Worm (Caenorhabditis elegans) whole organism, young adult: ENCODE measurements around the gene srw-1.
"Not testable (repeated sequence)": the region's sequence is repeated elsewhere in the genome, so short reads cannot be mapped to it uniquely, and the experiment has no call there.

Experiments
- B0019.2 ChIP-seq: fragments of 200-800 bp; sonication (Bioruptor generic); conservative IDR thresholded peaks from 2 replicates; pipeline ENCODE4 v1.3.6; 2022; ENCODE audit warnings: missing genetic modification reagents, missing genetic modification characterization, missing compliant biosample characterization
- F23B12.7 ChIP-seq: sonication (generic microtip); optimal IDR thresholded peaks from 2 replicates; lab custom pipeline; 2017; ENCODE audit warnings: missing genetic modification characterization, mild to moderate bottlenecking, missing compliant biosample characterization, antibody characterized with exemption, moderate library complexity; ENCODE audit not compliant: insufficient read depth
- F33H1.4 ChIP-seq: fragments of 200-800 bp; sonication (Bioruptor generic); IDR thresholded peaks from 2 replicates; pipeline ENCODE4 v1.3.6; 2022; ENCODE audit warnings: missing genetic modification reagents, missing genetic modification characterization, missing compliant biosample characterization
- F39B2.1 ChIP-seq: fragments of 200-800 bp; sonication (Bioruptor generic); IDR thresholded peaks from 2 replicates; pipeline ENCODE4 v1.3.6; 2022; ENCODE audit warnings: missing genetic modification reagents, missing genetic modification characterization, missing compliant biosample characterization
- T07F8.4 ChIP-seq: sonication (generic microtip); optimal IDR thresholded peaks from 2 replicates; lab custom pipeline; 2016; ENCODE audit warnings: mild to moderate bottlenecking, missing genetic modification characterization, moderate library complexity, missing compliant biosample characterization
- T26A5.8 ChIP-seq: sonication (generic microtip); optimal IDR thresholded peaks from 2 replicates; lab custom pipeline; 2016; ENCODE audit warnings: missing genetic modification characterization, missing compliant biosample characterization
- Y53F4B.3 ChIP-seq: fragments of 200-800 bp; sonication (Bioruptor generic); IDR thresholded peaks from 2 replicates; pipeline ENCODE4 v1.3.6; 2022; ENCODE audit warnings: missing genetic modification reagents, missing genetic modification characterization, missing compliant biosample characterization
- Y79H2A.3 ChIP-seq: fragments of 200-800 bp; sonication (Bioruptor generic); conservative IDR thresholded peaks from 2 replicates; pipeline ENCODE4 v1.3.6; 2022; ENCODE audit warnings: missing genetic modification reagents, missing genetic modification characterization, missing compliant biosample characterization
- akir-1 ChIP-seq: fragments of 200-800 bp; sonication (Bioruptor generic); optimal IDR thresholded peaks from 2 replicates; lab custom pipeline; 2018; ENCODE audit warnings: mild to moderate bottlenecking, missing genetic modification characterization, moderate library complexity, missing compliant biosample characterization
- athp-1 ChIP-seq: sonication (generic microtip); optimal IDR thresholded peaks from 2 replicates; lab custom pipeline; 2017; ENCODE audit warnings: mild to moderate bottlenecking, missing genetic modification characterization, missing compliant biosample characterization
- cebp-2 ChIP-seq: fragments of 200-800 bp; sonication (Bioruptor generic); IDR thresholded peaks from 2 replicates; pipeline ENCODE4 v1.3.6; 2022; ENCODE audit warnings: missing genetic modification characterization, missing compliant biosample characterization
- ceh-100 ChIP-seq: fragments of 200-800 bp; sonication (Bioruptor generic); IDR thresholded peaks from 2 replicates; pipeline ENCODE4 v1.3.6; 2022; ENCODE audit warnings: missing genetic modification reagents, missing genetic modification characterization, missing compliant biosample characterization
- dpff-1 ChIP-seq: sonication (generic microtip); optimal IDR thresholded peaks from 2 replicates; lab custom pipeline; 2017; ENCODE audit warnings: mild to moderate bottlenecking, missing genetic modification characterization, missing compliant biosample characterization
- ets-4 ChIP-seq: fragments of 200-800 bp; sonication (Bioruptor generic); optimal IDR thresholded peaks from 2 replicates; lab custom pipeline; 2018; ENCODE audit warnings: mild to moderate bottlenecking, missing genetic modification characterization, missing compliant biosample characterization
- hlh-26 ChIP-seq: fragments of 200-800 bp; sonication (Bioruptor generic); conservative IDR thresholded peaks from 2 replicates; pipeline ENCODE4 v1.3.6; 2022; ENCODE audit warnings: missing genetic modification reagents, missing genetic modification characterization, missing compliant biosample characterization
- hmg-20 ChIP-seq: fragments of 200-800 bp; sonication (Bioruptor generic); IDR thresholded peaks from 2 replicates; pipeline ENCODE4 v1.3.6; 2022; ENCODE audit warnings: missing genetic modification reagents, missing genetic modification characterization, missing compliant biosample characterization
- hsf-1 ChIP-seq: fragments of 200-800 bp; sonication (Bioruptor generic); IDR thresholded peaks from 2 replicates; pipeline ENCODE4 v1.3.6; 2022; ENCODE audit warnings: missing genetic modification reagents, missing genetic modification characterization, missing compliant biosample characterization
- let-526 ChIP-seq: fragments of 200-800 bp; sonication (Bioruptor generic); IDR thresholded peaks from 2 replicates; pipeline ENCODE4 v1.3.6; 2022; ENCODE audit warnings: missing genetic modification reagents, missing genetic modification characterization, missing compliant biosample characterization
- lir-1 ChIP-seq: fragments of 200-800 bp; sonication (Bioruptor generic); conservative IDR thresholded peaks from 2 replicates; pipeline ENCODE4 v1.3.6; 2022; ENCODE audit warnings: missing genetic modification reagents, missing genetic modification characterization, missing compliant biosample characterization
- madf-3 ChIP-seq: fragments of 200-800 bp; sonication (Bioruptor generic); IDR thresholded peaks from 2 replicates; pipeline ENCODE4 v1.3.6; 2022; ENCODE audit warnings: missing genetic modification reagents, missing genetic modification characterization, missing compliant biosample characterization
- mcd-1 ChIP-seq: fragments of 200-800 bp; sonication (Bioruptor generic); IDR thresholded peaks from 2 replicates; pipeline ENCODE4 v1.3.6; 2022; ENCODE audit warnings: missing genetic modification reagents, missing genetic modification characterization, missing compliant biosample characterization
- nfya-1 ChIP-seq: sonication (generic microtip); optimal IDR thresholded peaks from 2 replicates; lab custom pipeline; 2017; ENCODE audit warnings: antibody characterized with exemption, missing compliant biosample characterization, missing genetic modification characterization, borderline replicate concordance; ENCODE audit not compliant: insufficient read depth
- rcor-1 ChIP-seq: fragments of 200-800 bp; sonication (Bioruptor generic); IDR thresholded peaks from 2 replicates; pipeline ENCODE4 v1.3.6; 2022; ENCODE audit warnings: missing genetic modification reagents, missing genetic modification characterization, missing compliant biosample characterization
- rec-8 ChIP-seq, 2 experiments: sonication (generic microtip); optimal IDR thresholded peaks; 2 replicates each; lab custom pipeline; 2016; ENCODE audit warnings: mild to moderate bottlenecking in 2 of 2, missing genetic modification characterization in 2 of 2, missing genetic modification reagents in 2 of 2, missing genotype in 2 of 2, missing biosample characterization in 1 of 2, missing compliant biosample characterization in 1 of 2, moderate library complexity in 1 of 2
- snpc-1.1 ChIP-seq: sonication (generic microtip); optimal IDR thresholded peaks from 2 replicates; lab custom pipeline; 2017; ENCODE audit warnings: missing genetic modification characterization, mild to moderate bottlenecking, missing compliant biosample characterization, antibody characterized with exemption, moderate library complexity, missing genotype, missing genetic modification reagents; ENCODE audit not compliant: insufficient read depth
- snpc-3.4 ChIP-seq: sonication (generic microtip); optimal IDR thresholded peaks from 2 replicates; lab custom pipeline; 2017; ENCODE audit warnings: missing genetic modification characterization, mild to moderate bottlenecking, missing compliant biosample characterization, antibody characterized with exemption, moderate library complexity, missing genotype, missing genetic modification reagents
- somi-1 ChIP-seq: fragments of 200-800 bp; sonication (Bioruptor generic); optimal IDR thresholded peaks from 2 replicates; lab custom pipeline; 2018; ENCODE audit warnings: mild to moderate bottlenecking, missing genetic modification characterization, missing compliant biosample characterization
- tbx-9 ChIP-seq: sonication (generic microtip); optimal IDR thresholded peaks from 2 replicates; lab custom pipeline; 2016; ENCODE audit warnings: borderline replicate concordance, missing genetic modification characterization, inconsistent platforms, missing compliant biosample characterization
- ztf-6 ChIP-seq: fragments of 200-800 bp; sonication (Bioruptor generic); IDR thresholded peaks from 2 replicates; pipeline ENCODE4 v1.3.6; 2022; ENCODE audit warnings: missing genetic modification reagents, missing genetic modification characterization, missing compliant biosample characterization

The srw-1 gene

ce11 chrV:15192377-15192776, 5.7 kb upstream of the srw-1 start, which contains the start of gene plc-2 (continued):
- TF ChIP-seq tbx-9 (tag; lab: Kevin White, UChicago) = no peak
- TF ChIP-seq, all 124 proteins: peak for 8

ce11 chrV:15193909-15194308, 4.1 kb upstream of the srw-1 start, which contains the start of gene Y75B12B.13:
Gene Y75B12B.13, minus strand, starts transcription at chrV:15194009.
- TF ChIP-seq rec-8 (tag; optimal IDR thresholded peaks at IDR 0.05; lab: Kevin White, UChicago) = no peak
- no peak for TF ChIP-seq let-526
- no peak for TF ChIP-seq ceh-100 (GFP tag; lab: Robert Waterston, UW)
- TF ChIP-seq F23B12.7 (tag; lab: Kevin White, UChicago) = no peak
- TF ChIP-seq mcd-1 = no peak
- no peak for TF ChIP-seq rcor-1 (GFP tag; lab: Robert Waterston, UW)
- no peak for TF ChIP-seq F39B2.1 (GFP tag; lab: Robert Waterston, UW)
- TF ChIP-seq snpc-3.4 (tag; lab: Kevin White, UChicago) = no peak
- TF ChIP-seq hlh-26 (GFP tag; lab: Robert Waterston, UW) = no peak
- no peak for TF ChIP-seq Y79H2A.3
- no peak for TF ChIP-seq F33H1.4 (GFP tag; lab: Robert Waterston, UW)
- TF ChIP-seq cebp-2 = no peak
- TF ChIP-seq athp-1 = no peak
- TF ChIP-seq madf-3 (GFP tag; lab: Robert Waterston, UW) = no peak
- TF ChIP-seq nfya-1 (tag; lab: Kevin White, UChicago) = no peak

ce11 chrV:15199768-15200167, 1.7 kb downstream of the srw-1 start, which contains the start of gene Y75B12B.10:
Gene Y75B12B.10, plus strand, starts transcription at chrV:15200068.
- TF ChIP-seq B0019.2 (GFP tag; lab: Robert Waterston, UW) (no peak), dpff-1 (tag; lab: Kevin White, UChicago) (no peak)
- TF ChIP-seq, all 124 proteins: peak for 0

ce11 chrV:15207681-15208080, 9.6 kb downstream of the srw-1 start, which contains the start of gene C41G6.12:
Gene C41G6.12, minus strand, starts transcription at chrV:15207781.
- TF ChIP-seq rcor-1, ztf-6, F39B2.1 (GFP tag; lab: Robert Waterston, UW): not testable (repeated sequence)

- not testable (repeated sequence) for TF ChIP-seq hsf-1, lir-1, cebp-2
Measured at ce11 chrV:15211869-15212268, 13.8 kb downstream of the srw-1 start, which contains the start of gene sri-24. Gene sri-24, plus strand, starts transcription at chrV:15212169.

ce11 chrV:15215175-15215574, 17.1 kb downstream of the srw-1 start, which contains the start of gene sri-26:
Gene sri-26, plus strand, starts transcription at chrV:15215475.
- not testable (repeated sequence) for TF ChIP-seq somi-1; T07F8.4 (tag; lab: Kevin White, UChicago); hmg-20 (GFP tag; lab: Robert Waterston, UW)

ce11 chrV:15216705-15217104, 18.6 kb downstream of the srw-1 start, which contains the start of gene sri-25:
Gene sri-25, plus strand, starts transcription at chrV:15217005.
- TF ChIP-seq Y53F4B.3 (GFP tag; lab: Robert Waterston, UW) (no peak), Y79H2A.3 (no peak), T26A5.8 (tag; lab: Kevin White, UChicago) (no peak), lir-1 (no peak), snpc-1.1 (no peak), ets-4 (GFP tag; lab: Kevin White, UChicago) (no peak), akir-1 (GFP tag; lab: Kevin White, UChicago) (no peak)
